Fruit fly (Drosophila melanogaster) whole organism, adult: ENCODE data around the gene CG7484.

Experiments
- CG11617 ChIP-seq: fragments of 200-800 bp; sonication (Bioruptor generic); optimal IDR thresholded peaks from 2 replicates; lab custom pipeline; 2017; ENCODE audit warnings: mild to moderate bottlenecking, missing biosample characterization, missing genetic modification reagents, missing genetic modification characterization
- CG12768 ChIP-seq: fragments of 200-800 bp; sonication (Bioruptor generic); optimal IDR thresholded peaks from 2 replicates; lab custom pipeline; 2017; ENCODE audit warnings: missing biosample characterization, missing genetic modification characterization, mild to moderate bottlenecking, moderate library complexity, missing genetic modification reagents
- CG14711 ChIP-seq: fragments of 200-800 bp; sonication (Bioruptor generic); optimal IDR thresholded peaks from 2 replicates; lab custom pipeline; 2018; ENCODE audit warnings: missing biosample characterization, mild to moderate bottlenecking, missing genetic modification characterization, moderate library complexity
- Hr96 ChIP-seq: fragments of 200-800 bp; sonication (Bioruptor generic); optimal IDR thresholded peaks from 2 replicates; lab custom pipeline; 2016; ENCODE audit warnings: missing biosample characterization, missing genetic modification characterization
- Mnt ChIP-seq: fragments of 200-800 bp; sonication (Bioruptor generic); optimal IDR thresholded peaks from 2 replicates; lab custom pipeline; 2016; ENCODE audit warnings: missing biosample characterization, mild to moderate bottlenecking, missing genetic modification characterization
- cnc ChIP-seq, 2 experiments: fragments of >200 bp; optimal IDR thresholded peaks; 2 replicates each; lab custom pipeline; 2017
- kay ChIP-seq: fragments of 200-800 bp; sonication (Bioruptor generic); peaks from one replicate; lab custom pipeline; 2016; ENCODE audit warnings: missing biosample characterization, missing genetic modification characterization, borderline replicate concordance
- tj ChIP-seq: fragments of 200-800 bp; sonication (Bioruptor generic); optimal IDR thresholded peaks from 3 replicates; lab custom pipeline; 2017; ENCODE audit warnings: missing biosample characterization, mild to moderate bottlenecking, missing genetic modification characterization, moderate library complexity
- toe ChIP-seq: fragments of 200-800 bp; sonication (Bioruptor generic); optimal IDR thresholded peaks from 2 replicates; lab custom pipeline; 2016; ENCODE audit warnings: missing biosample characterization, missing genetic modification characterization

DNA sequence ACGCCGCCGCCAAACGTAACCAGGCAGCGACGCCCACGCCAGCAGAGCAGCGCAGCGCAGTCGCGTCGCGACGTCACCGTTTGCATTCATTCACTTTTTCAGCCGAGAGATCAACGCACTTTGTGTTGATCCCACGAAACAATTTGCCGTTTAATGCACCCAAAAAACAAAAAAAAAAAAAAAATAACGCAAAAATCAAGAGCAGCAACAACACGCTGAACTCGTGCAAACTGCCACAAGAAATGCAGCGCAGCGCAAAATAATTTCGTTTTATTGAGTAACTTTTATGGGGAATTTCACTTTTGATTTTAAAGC, 45.4 kb upstream of the CG7484 start:
- TF ChIP-seq CG12768 (no peak), CG14711 (tag; lab: Kevin White, UChicago) (no peak), tj (GFP tag; lab: Kevin White, UChicago) (peak; percentile 66), Mnt (GFP tag; lab: Kevin White, UChicago) (no peak), CG11617 (no peak), kay (no peak), cnc (optimal IDR thresholded peaks at IDR 0.05; lab: Kevin White, UChicago) (no peak), toe (GFP tag; lab: Kevin White, UChicago) (no peak), Hr96 (GFP tag; lab: Kevin White, UChicago) (no peak)
